Fruit fly (Drosophila melanogaster) whole organism, embryonic: ENCODE measurements around the gene CG11980.

ENCODE experiments used
- Asciz ChIP-seq: fragments of 200-800 bp; sonication (Bioruptor generic); optimal IDR thresholded peaks from 2 replicates; lab custom pipeline; 2017; ENCODE audit warnings: missing biosample characterization, mild to moderate bottlenecking, missing genetic modification characterization, missing genetic modification reagents
- B-H1 ChIP-seq: fragments of 200-800 bp; sonication (Bioruptor generic); IDR thresholded peaks from 3 replicates; pipeline ENCODE4 v1.3.6; 2022; ENCODE audit warnings: missing biosample characterization, missing genetic modification characterization
- Bdp1 ChIP-seq: fragments of 200-800 bp; sonication (Bioruptor generic); optimal IDR thresholded peaks from 3 replicates; lab custom pipeline; 2016; ENCODE audit warnings: missing biosample characterization, missing genetic modification characterization
- CG1024 ChIP-seq: fragments of 200-800 bp; sonication (Bioruptor generic); IDR thresholded peaks from 2 replicates; pipeline ENCODE4 v1.3.6; 2022; ENCODE audit warnings: missing biosample characterization, missing genetic modification characterization
- CG11247 ChIP-seq: fragments of 200-800 bp; sonication (Bioruptor generic); IDR thresholded peaks from 2 replicates; pipeline ENCODE4 v1.3.6; 2022; ENCODE audit warnings: missing biosample characterization, missing genetic modification characterization
- CG11695 ChIP-seq: fragments of 200-800 bp; sonication (Bioruptor generic); IDR thresholded peaks from 3 replicates; pipeline ENCODE4 v1.3.6; 2022; ENCODE audit warnings: missing biosample characterization, missing genetic modification characterization
- CG14965 ChIP-seq: fragments of 200-800 bp; sonication (Bioruptor generic); optimal IDR thresholded peaks from 2 replicates; lab custom pipeline; 2016; ENCODE audit warnings: missing biosample characterization, missing genetic modification characterization, borderline replicate concordance
- CG1832 ChIP-seq: fragments of 200-800 bp; sonication (Bioruptor generic); optimal IDR thresholded peaks from 2 replicates; lab custom pipeline; 2017; ENCODE audit warnings: missing biosample characterization, mild to moderate bottlenecking, missing genetic modification characterization, inconsistent platforms
- CG18599 ChIP-seq: fragments of 200-800 bp; sonication (Bioruptor generic); optimal IDR thresholded peaks from 3 replicates; lab custom pipeline; 2017; ENCODE audit warnings: missing biosample characterization, missing genetic modification characterization, mild to moderate bottlenecking, moderate library complexity, missing genetic modification reagents
- CG2678 ChIP-seq: fragments of 200-800 bp; sonication (Bioruptor generic); optimal IDR thresholded peaks from 3 replicates; lab custom pipeline; 2019; ENCODE audit warnings: missing biosample characterization, mild to moderate bottlenecking, missing genetic modification characterization, moderate library complexity
- CG2875 ChIP-seq: fragments of 200-800 bp; sonication (Bioruptor generic); optimal IDR thresholded peaks from 2 replicates; lab custom pipeline; 2017; ENCODE audit warnings: missing biosample characterization, mild to moderate bottlenecking, missing genetic modification characterization, missing genetic modification reagents
- CG3163 ChIP-seq: fragments of 200-800 bp; sonication (Bioruptor generic); optimal IDR thresholded peaks from 3 replicates; lab custom pipeline; 2016; ENCODE audit warnings: missing biosample characterization, missing genetic modification characterization
- CG42726 ChIP-seq: fragments of 200-800 bp; sonication (Bioruptor generic); IDR thresholded peaks from 2 replicates; pipeline ENCODE4 v1.3.6; 2022; ENCODE audit warnings: missing biosample characterization, missing genetic modification characterization; ENCODE audit not compliant: partially characterized antibody
- CG4730 ChIP-seq: fragments of 200-800 bp; sonication (Bioruptor generic); IDR thresholded peaks from 2 replicates; pipeline ENCODE4 v1.3.6; 2022; ENCODE audit warnings: missing biosample characterization, missing genetic modification characterization
- CG9215 ChIP-seq: fragments of 200-800 bp; sonication (Bioruptor generic); IDR thresholded peaks from 2 replicates; pipeline ENCODE4 v1.3.6; 2022; ENCODE audit warnings: missing biosample characterization, missing genetic modification characterization
- CG9797 ChIP-seq: fragments of 200-800 bp; sonication (Bioruptor generic); optimal IDR thresholded peaks from 3 replicates; lab custom pipeline; 2018; ENCODE audit warnings: missing biosample characterization, mild to moderate bottlenecking, missing genetic modification characterization
- CG9876 ChIP-seq: fragments of 200-800 bp; sonication (Bioruptor generic); optimal IDR thresholded peaks from 2 replicates; lab custom pipeline; 2016; ENCODE audit warnings: missing biosample characterization, missing genetic modification characterization
- CrebB ChIP-seq: fragments of 200-800 bp; sonication (Bioruptor generic); optimal IDR thresholded peaks from 3 replicates; lab custom pipeline; 2018; ENCODE audit warnings: missing biosample characterization, mild to moderate bottlenecking, missing genetic modification characterization
- Dad ChIP-seq: fragments of 200-800 bp; sonication (Bioruptor generic); optimal IDR thresholded peaks from 3 replicates; lab custom pipeline; 2016; ENCODE audit warnings: missing biosample characterization, missing genetic modification characterization
- Dip2 ChIP-seq: fragments of 200-800 bp; sonication (Bioruptor generic); IDR thresholded peaks from 2 replicates; pipeline ENCODE4 v1.3.6; 2022; ENCODE audit warnings: missing biosample characterization, missing genetic modification characterization
- Gug ChIP-seq: fragments of 200-800 bp; sonication (Bioruptor generic); IDR thresholded peaks from 4 replicates; pipeline ENCODE4 v1.3.6; 2022; ENCODE audit warnings: missing biosample characterization, missing genetic modification characterization
- H15 ChIP-seq: fragments of 200-800 bp; sonication (Bioruptor generic); IDR thresholded peaks from 3 replicates; pipeline ENCODE4 v1.3.6; 2022; ENCODE audit warnings: missing biosample characterization, missing genetic modification characterization
- Hr51 ChIP-seq, 2 experiments: fragments of 200-800 bp; sonication (Bioruptor generic); optimal IDR thresholded peaks; 2 replicates in 1 of 2; 3 replicates in 1 of 2; lab custom pipeline; 2016 to 2018; ENCODE audit warnings: missing biosample characterization in 2 of 2, missing genetic modification characterization in 2 of 2, mild to moderate bottlenecking in 1 of 2, moderate library complexity in 1 of 2
- Hsf ChIP-seq: fragments of 200-800 bp; sonication (Bioruptor generic); optimal IDR thresholded peaks from 3 replicates; lab custom pipeline; 2016; ENCODE audit warnings: missing biosample characterization, missing genetic modification characterization
- Lhr ChIP-seq: fragments of 200-800 bp; sonication (Bioruptor generic); optimal IDR thresholded peaks from 3 replicates; lab custom pipeline; 2017; ENCODE audit warnings: mild to moderate bottlenecking, missing biosample characterization, missing genetic modification reagents, missing genetic modification characterization
- Sox102F ChIP-seq: fragments of 200-800 bp; sonication (Bioruptor generic); optimal IDR thresholded peaks from 2 replicates; lab custom pipeline; 2018; ENCODE audit warnings: missing biosample characterization, mild to moderate bottlenecking, missing genetic modification characterization, moderate library complexity
- Vsx1 ChIP-seq: fragments of 200-800 bp; sonication (Bioruptor generic); optimal IDR thresholded peaks from 2 replicates; lab custom pipeline; 2017; ENCODE audit warnings: missing biosample characterization, mild to moderate bottlenecking, missing genetic modification characterization, missing genetic modification reagents
- ac ChIP-seq: fragments of 200-800 bp; sonication (Bioruptor generic); optimal IDR thresholded peaks from 3 replicates; lab custom pipeline; 2017; ENCODE audit warnings: missing biosample characterization, mild to moderate bottlenecking, missing genetic modification characterization
- al ChIP-seq: fragments of 200-800 bp; sonication (Bioruptor generic); IDR thresholded peaks from 2 replicates; pipeline ENCODE4 v1.3.6; 2022; ENCODE audit warnings: missing biosample characterization, missing genetic modification characterization
- ara ChIP-seq: fragments of 200-800 bp; sonication (Bioruptor generic); IDR thresholded peaks from 2 replicates; pipeline ENCODE4 v1.3.6; 2022; ENCODE audit warnings: missing biosample characterization, missing genetic modification characterization
- bowl ChIP-seq: fragments of 200-800 bp; sonication (Bioruptor generic); IDR thresholded peaks from 2 replicates; pipeline ENCODE4 v1.3.6; 2022; ENCODE audit warnings: missing biosample characterization, missing genetic modification characterization
- bsh ChIP-seq, 2 experiments: fragments of 200-800 bp; sonication (Bioruptor generic); optimal IDR thresholded peaks; 2 replicates each; lab custom pipeline; 2017 to 2018; ENCODE audit warnings: mild to moderate bottlenecking in 2 of 2, missing biosample characterization in 2 of 2, missing genetic modification characterization in 2 of 2, moderate library complexity in 1 of 2
- chinmo ChIP-seq: fragments of 200-800 bp; sonication (Bioruptor generic); IDR thresholded peaks from 4 replicates; pipeline ENCODE4 v1.3.6; 2022; ENCODE audit warnings: missing biosample characterization, missing genetic modification characterization; ENCODE audit not compliant: partially characterized antibody
- dan ChIP-seq: fragments of 200-800 bp; sonication (Bioruptor generic); IDR thresholded peaks from 2 replicates; pipeline ENCODE4 v1.3.6; 2022; ENCODE audit warnings: missing biosample characterization, missing genetic modification characterization
- disco-r ChIP-seq: fragments of 200-800 bp; sonication (Bioruptor generic); optimal IDR thresholded peaks from 2 replicates; lab custom pipeline; 2016; ENCODE audit warnings: missing biosample characterization, missing genetic modification characterization
- dm ChIP-seq: fragments of 200-800 bp; sonication (Bioruptor generic); optimal IDR thresholded peaks from 3 replicates; lab custom pipeline; 2016; ENCODE audit warnings: missing biosample characterization, missing genetic modification characterization
- fd3F ChIP-seq: fragments of 200-800 bp; sonication (Bioruptor generic); optimal IDR thresholded peaks from 2 replicates; lab custom pipeline; 2018; ENCODE audit warnings: missing biosample characterization, mild to moderate bottlenecking, missing genetic modification characterization, moderate library complexity
- fu2 ChIP-seq: fragments of 200-800 bp; sonication (Bioruptor generic); optimal IDR thresholded peaks from 2 replicates; lab custom pipeline; 2016; ENCODE audit warnings: missing biosample characterization, missing genetic modification characterization
- insv ChIP-seq, 2 experiments: fragments of 200-800 bp; sonication (Bioruptor generic); optimal IDR thresholded peaks; 3 replicates each; lab custom pipeline; 2016 to 2018; ENCODE audit warnings: missing biosample characterization in 2 of 2, missing genetic modification characterization in 2 of 2
- jigr1 ChIP-seq: fragments of 200-800 bp; sonication (Bioruptor generic); IDR thresholded peaks from 3 replicates; pipeline ENCODE4 v1.3.6; 2022; ENCODE audit warnings: missing biosample characterization, missing genetic modification characterization
- jumu ChIP-seq: fragments of 200-800 bp; sonication (Bioruptor generic); optimal IDR thresholded peaks from 3 replicates; lab custom pipeline; 2016; ENCODE audit warnings: missing biosample characterization, missing genetic modification characterization
- kah ChIP-seq: fragments of 200-800 bp; sonication (Bioruptor generic); optimal IDR thresholded peaks from 2 replicates; lab custom pipeline; 2018; ENCODE audit warnings: missing biosample characterization, mild to moderate bottlenecking, missing genetic modification characterization
- pfk ChIP-seq: fragments of 200-800 bp; sonication (Bioruptor generic); optimal IDR thresholded peaks from 2 replicates; lab custom pipeline; 2018; ENCODE audit warnings: missing biosample characterization, mild to moderate bottlenecking, missing genetic modification characterization, moderate library complexity
- shn ChIP-seq: fragments of 200-800 bp; sonication (Bioruptor generic); optimal IDR thresholded peaks from 3 replicates; lab custom pipeline; 2016; ENCODE audit warnings: missing biosample characterization, missing genetic modification characterization
- slbo ChIP-seq: fragments of 200-800 bp; sonication (Bioruptor generic); IDR thresholded peaks from 2 replicates; pipeline ENCODE4 v1.3.6; 2022; ENCODE audit warnings: missing biosample characterization, missing genetic modification characterization
- sr ChIP-seq: fragments of 200-800 bp; sonication (Bioruptor generic); IDR thresholded peaks from 3 replicates; pipeline ENCODE4 v1.3.6; 2022; ENCODE audit warnings: missing biosample characterization, missing genetic modification characterization
- sug ChIP-seq: fragments of 200-800 bp; optimal IDR thresholded peaks from 2 replicates; lab custom pipeline; 2019; ENCODE audit warnings: missing biosample characterization, mild to moderate bottlenecking, missing genetic modification characterization, moderate library complexity
- tap ChIP-seq: fragments of 200-800 bp; optimal IDR thresholded peaks from 3 replicates; lab custom pipeline; 2019; ENCODE audit warnings: missing biosample characterization, mild to moderate bottlenecking, missing genetic modification characterization, moderate library complexity
- usp ChIP-seq: fragments of >200 bp; optimal IDR thresholded peaks from 2 replicates; lab custom pipeline; 2017; ENCODE audit warnings: missing biosample characterization, missing genetic modification characterization
- wdn ChIP-seq: fragments of 200-800 bp; sonication (Bioruptor generic); IDR thresholded peaks from 2 replicates; pipeline ENCODE4 v1.3.6; 2022; ENCODE audit warnings: missing biosample characterization, missing genetic modification characterization

The CG11980 gene

DNA sequence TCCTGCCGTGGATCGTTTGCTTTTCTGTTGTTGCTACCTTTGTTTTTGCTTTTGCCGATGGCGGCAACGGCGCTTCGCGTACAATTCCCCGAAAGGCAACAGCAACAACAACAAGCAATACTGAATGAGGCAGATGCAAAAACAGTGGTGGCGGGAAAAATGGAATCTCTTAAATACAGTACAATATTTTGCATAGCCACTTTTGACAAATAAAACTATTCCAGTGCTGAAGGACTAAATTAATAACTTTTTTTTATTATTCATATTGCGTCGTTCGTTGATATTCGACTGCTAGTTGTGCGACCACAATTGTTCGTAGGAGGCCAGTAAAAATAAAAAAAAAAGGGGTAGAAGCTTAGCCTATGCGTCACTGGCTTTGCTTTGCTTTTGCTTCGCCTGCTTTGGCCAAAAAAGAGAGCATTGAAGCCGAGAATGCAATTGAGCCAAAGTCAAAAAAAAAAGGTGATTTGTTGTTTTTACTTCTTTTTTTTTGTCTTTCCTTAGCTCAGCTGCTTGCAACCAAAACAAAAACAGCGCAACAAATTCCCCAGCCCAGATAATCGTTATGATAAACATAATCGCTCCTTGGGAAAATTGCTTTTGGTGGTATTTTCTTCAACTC lies 28.1 kb downstream of the CG11980 start (continued):
- TF ChIP-seq chinmo (no peak), dm (GFP tag; lab: Kevin White, UChicago) (peak; percentile 58), jumu (GFP tag; lab: Kevin White, UChicago) (peak; percentile 72), al (peak; percentile 76), Vsx1 (GFP tag; lab: Kevin White, UChicago) (peak; percentile 67), CG2678 (tag; lab: Kevin White, UChicago) (peak; percentile 87), wdn (GFP tag; lab: Robert Waterston, UW) (peak; percentile 84; the same call in 1 of the 2 replicates), CG2875 (peak; percentile 78), kah (GFP tag; lab: Kevin White, UChicago) (peak; percentile 47), Bdp1 (GFP tag; lab: Kevin White, UChicago) (peak; percentile 72), CG11247 (GFP tag; lab: Robert Waterston, UW) (peak; percentile 78), CrebB (tag; lab: Kevin White, UChicago) (peak; percentile 74), ac (peak; percentile 46), bowl (peak; percentile 82), pfk (GFP tag; lab: Kevin White, UChicago) (no peak), Dip2 (GFP tag; lab: Robert Waterston, UW) (peak; percentile 38; the same call in 1 of the 2 replicates), CG1024 (peak; percentile 82), bsh (GFP tag; optimal IDR thresholded peaks at IDR 0.05; lab: Kevin White, UChicago) (peak; percentile 89 to 99), CG3163 (GFP tag; lab: Kevin White, UChicago) (peak; percentile 54), slbo (GFP tag; lab: Robert Waterston, UW) (peak; percentile 95), Sox102F (peak; percentile 96), CG18599 (GFP tag; lab: Kevin White, UChicago) (peak; percentile 92), CG9876 (GFP tag; lab: Kevin White, UChicago) (no peak), Asciz (GFP tag; lab: Kevin White, UChicago) (peak; percentile 87), Lhr (GFP tag; lab: Kevin White, UChicago) (peak; percentile 46), CG42726 (GFP tag; lab: Robert Waterston, UW) (no peak), sug (tag; lab: Kevin White, UChicago) (peak; percentile 36), sr (GFP tag; lab: Robert Waterston, UW) (peak; percentile 83), CG9215 (GFP tag; lab: Robert Waterston, UW) (peak; percentile 79), disco-r (GFP tag; lab: Kevin White, UChicago) (peak; percentile 77), Hr51 (GFP tag; optimal IDR thresholded peaks at IDR 0.05; lab: Kevin White, UChicago) (peak; percentile 72 to 91), fu2 (GFP tag; lab: Kevin White, UChicago) (peak; percentile 70), shn (GFP tag; lab: Kevin White, UChicago) (peak; percentile 74), dan (GFP tag; lab: Robert Waterston, UW) (no peak), CG11695 (GFP tag; lab: Robert Waterston, UW) (peak; percentile 95), H15 (GFP tag; lab: Robert Waterston, UW) (peak; percentile 92), insv (GFP tag; optimal IDR thresholded peaks at IDR 0.05; lab: Kevin White, UChicago) (peak in 1 of 2 experiments; percentile 3), B-H1 (GFP tag; lab: Robert Waterston, UW) (peak; percentile 87; the same call in 2 of the 3 replicates), Gug (GFP tag; lab: Robert Waterston, UW) (peak; percentile 86), CG1832 (GFP tag; lab: Kevin White, UChicago) (no peak), tap (tag; lab: Kevin White, UChicago) (peak; percentile 88), Dad (peak; percentile 67), jigr1 (GFP tag; lab: Robert Waterston, UW) (peak; percentile 66; the same call in 1 of the 3 replicates), Hsf (GFP tag; lab: Kevin White, UChicago) (peak; percentile 90), usp (GFP tag; lab: Kevin White, UChicago) (no peak), CG14965 (GFP tag; lab: Kevin White, UChicago) (no peak), ara (GFP tag; lab: Robert Waterston, UW) (peak; percentile 88), CG9797 (GFP tag; lab: Kevin White, UChicago) (no peak), fd3F (GFP tag; lab: Kevin White, UChicago) (peak; percentile 86), CG4730 (GFP tag; lab: Robert Waterston, UW) (peak; percentile 91)
